Worm (Caenorhabditis elegans) whole organism, L2 larva: Measurements from ENCODE around the gene cit-1.2.

ENCODE experiments used
- nhr-12 ChIP-seq: fragments of 150-350 bp; optimal IDR thresholded peaks from 2 replicates; lab custom pipeline; 2014; ENCODE audit warnings: missing biosample characterization, missing genetic modification characterization
- nhr-25 ChIP-seq: fragments of 150-350 bp; sonication (generic microtip); optimal IDR thresholded peaks from 3 replicates; lab custom pipeline; 2014; ENCODE audit warnings: missing biosample characterization, missing genetic modification characterization

DNA sequence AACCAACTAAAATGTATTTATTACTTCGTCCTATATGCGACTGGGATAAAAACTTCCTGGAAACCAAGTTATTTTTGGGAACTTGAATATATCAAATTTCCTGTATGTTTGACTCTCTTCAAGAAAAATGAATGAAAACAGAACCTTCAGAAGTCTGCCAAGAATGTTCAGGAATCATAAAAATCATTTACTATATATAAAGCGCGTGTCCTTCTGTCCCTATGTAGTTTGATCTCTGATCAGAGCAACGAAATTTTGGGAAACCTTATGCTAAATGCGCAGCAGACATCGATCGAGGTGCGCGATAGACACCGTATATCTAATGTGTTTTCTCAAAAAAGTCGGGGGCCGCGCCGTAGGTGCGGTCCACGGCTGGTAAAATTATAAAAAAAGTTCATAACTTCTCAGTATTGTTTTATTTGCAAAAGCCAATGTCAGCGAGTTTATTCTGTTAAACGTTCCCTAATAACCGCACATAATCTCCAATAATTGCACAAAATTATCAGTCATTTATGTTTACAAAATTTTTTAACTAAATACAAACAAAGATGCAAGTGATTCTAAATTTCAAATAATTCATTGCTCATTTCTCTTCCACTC, 13.0 kb upstream of the cit-1.2 start:
- no peak for TF ChIP-seq nhr-12
- TF ChIP-seq nhr-25 (tag; lab: Kevin White, UChicago): no peak
